2 worm cellular contexts compared by ENCODE assay signal in the genomic region with DNA sequence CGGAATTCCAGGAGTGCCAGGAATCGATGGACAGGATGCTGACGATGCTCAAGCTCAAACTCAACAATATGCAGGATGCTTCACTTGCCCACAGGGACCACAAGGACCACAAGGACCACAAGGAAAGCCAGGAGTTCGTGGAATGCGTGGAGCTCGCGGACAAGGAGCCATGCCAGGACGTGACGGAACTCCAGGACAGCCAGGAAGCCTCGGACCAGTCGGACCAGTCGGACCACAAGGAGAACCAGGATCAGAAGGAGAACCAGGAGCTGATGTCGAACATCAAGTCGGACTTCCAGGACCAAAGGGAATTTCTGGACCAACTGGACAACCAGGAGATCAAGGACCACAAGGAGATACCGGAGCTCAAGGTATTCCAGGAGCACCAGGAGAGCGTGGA.
TF ChIP-seq lines count a peak whose summit lies in the region.

No protein-coding gene starts in this region.

TF ChIP-seq in whole organism, L4 larva, 104 proteins besides CTCF, POLR2A, EP300 and RAD21:
- peak; percentile 79 for TF ChIP-seq set-16 (GFP tag; IDR thresholded peaks at IDR 0.05; lab: Robert Waterston, UW)
- no peak for TF ChIP-seq ceh-62 (tag; optimal IDR thresholded peaks at IDR 0.05; lab: Kevin White, UChicago)

TF ChIP-seq in whole organism, young adult, 124 proteins besides CTCF, POLR2A, EP300 and RAD21:
- peak; percentile 57; the same call in 1 of the 2 replicates for TF ChIP-seq egrh-3 (GFP tag; IDR thresholded peaks at IDR 0.05; lab: Robert Waterston, UW)
- TF ChIP-seq zfh-2 (GFP tag; conservative IDR thresholded peaks at IDR 0.05; lab: Robert Waterston, UW): peak; percentile 82
- no peak for TF ChIP-seq ceh-27 (GFP tag; optimal IDR thresholded peaks at IDR 0.05; lab: Kevin White, UChicago)
